Fruit fly (Drosophila melanogaster): ENCODE measurements around the gene Osi7.

DNA sequence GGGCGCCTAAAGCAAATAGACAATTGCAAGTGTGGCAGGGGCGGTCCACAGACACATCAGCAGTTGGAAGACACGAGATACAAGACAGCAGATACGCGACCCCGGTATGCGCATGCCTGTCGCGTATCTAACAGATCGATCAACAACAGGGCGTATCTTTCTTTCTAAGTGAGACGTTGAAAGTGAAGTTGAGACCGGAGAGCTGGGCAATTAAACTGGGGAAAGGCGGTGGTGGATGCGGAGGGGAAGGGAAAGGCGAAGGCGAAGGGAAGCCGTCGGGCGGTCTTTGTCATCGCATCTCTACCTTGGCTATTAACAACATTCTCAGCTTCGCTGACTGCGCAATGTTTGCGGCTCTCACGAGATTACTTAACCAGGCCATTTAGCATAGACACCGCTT lies 45.3 kb downstream of the Osi7 start:
- no peak for TF ChIP-seq CG7045 (GFP tag; optimal IDR thresholded peaks at IDR 0.05)
- no peak for TF ChIP-seq CG1620 (GFP tag; optimal IDR thresholded peaks at IDR 0.05)
- no peak for TF ChIP-seq CG7101 (tag; optimal IDR thresholded peaks at IDR 0.05)

Measured in whole organism, adult.